Fruit fly (Drosophila melanogaster): ENCODE measurements around the gene deltaCOP.

DNA sequence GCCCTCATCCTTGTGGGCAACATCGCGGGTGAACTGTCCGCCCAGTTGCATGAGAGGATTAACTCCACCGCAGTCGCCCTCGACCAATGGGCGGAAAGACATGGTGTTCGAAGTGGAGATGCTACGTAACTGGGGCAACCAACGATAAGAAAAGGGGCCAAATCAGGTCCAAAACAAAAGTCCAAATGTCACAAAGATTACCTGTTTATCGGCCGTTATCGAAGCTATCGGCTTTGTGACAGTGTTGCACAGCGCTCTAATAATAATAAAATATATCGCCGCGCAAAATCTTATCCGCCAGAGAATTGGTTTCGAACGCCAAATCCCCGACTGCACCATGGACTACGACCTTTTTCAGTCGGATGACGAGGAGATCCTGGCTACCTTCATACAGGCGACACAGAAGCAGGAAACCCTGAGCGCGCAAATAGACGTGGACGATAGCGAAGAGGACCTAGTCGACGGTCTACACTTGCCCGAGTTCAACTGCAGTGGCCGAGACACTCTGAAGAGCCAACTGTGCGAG, 7.1 kb upstream of the deltaCOP start, which contains the start of the genes CG14803 and Pex5:
- TF ChIP-seq CG8478 (optimal IDR thresholded peaks at IDR 0.05) (no peak), CTCF (optimal IDR thresholded peaks at IDR 0.05) (no peak)
